Fruit fly (Drosophila melanogaster): ENCODE measurements around the gene CG34180.

Gene CG34180

dm6 chr2L:6078757-6079351, 18.5 kb downstream of the CG34180 start:
- TF ChIP-seq CG10669 (GFP tag; optimal IDR thresholded peaks at IDR 0.05) (no peak), salr (GFP tag; optimal IDR thresholded peaks at IDR 0.05) (no peak), CG7368 (GFP tag; optimal IDR thresholded peaks at IDR 0.05) (peak; percentile 29), CG11762 (GFP tag; optimal IDR thresholded peaks at IDR 0.05; ENCODE audit: insufficient read depth) (no peak), OdsH (GFP tag; optimal IDR thresholded peaks at IDR 0.05) (no peak), CG4318 (GFP tag; optimal IDR thresholded peaks at IDR 0.05) (no peak), fd59A (GFP tag; optimal IDR thresholded peaks at IDR 0.05) (no peak), Hr38 (GFP tag; optimal IDR thresholded peaks at IDR 0.05) (no peak), spab (GFP tag; optimal IDR thresholded peaks at IDR 0.05) (no peak), vri (GFP tag; optimal IDR thresholded peaks at IDR 0.05) (peak; percentile 29), Gug (GFP tag; IDR thresholded peaks at IDR 0.05) (peak; percentile 42), fkh (GFP tag; optimal IDR thresholded peaks at IDR 0.05) (peak; percentile 71), Hr39 (GFP tag; optimal IDR thresholded peaks at IDR 0.05) (no peak), CG6854 (GFP tag; optimal IDR thresholded peaks at IDR 0.05) (peak; percentile 50), cyc (GFP tag; optimal IDR thresholded peaks at IDR 0.05) (no peak), CG6808 (GFP tag; optimal IDR thresholded peaks at IDR 0.05) (no peak), Eip78C (GFP tag) (peak; percentile 88), lz (GFP tag; optimal IDR thresholded peaks at IDR 0.05) (no peak), Ets96B (tag; optimal IDR thresholded peaks at IDR 0.05) (no peak), CG31627 (GFP tag; optimal IDR thresholded peaks at IDR 0.05) (no peak), topi (GFP tag; optimal IDR thresholded peaks at IDR 0.05) (peak; percentile 8), CG15336 (GFP tag; IDR thresholded peaks at IDR 0.05) (peak; percentile 38; the same call in 1 of the 2 replicates), Ets21C (GFP tag; optimal IDR thresholded peaks at IDR 0.05) (no peak), CG10631 (GFP tag; optimal IDR thresholded peaks at IDR 0.05) (no peak), CG3032 (tag; optimal IDR thresholded peaks at IDR 0.05) (no peak), CG8319 (GFP tag; optimal IDR thresholded peaks at IDR 0.05) (no peak), CG32006 (GFP tag; optimal IDR thresholded peaks at IDR 0.05) (no peak), achi (GFP tag; optimal IDR thresholded peaks at IDR 0.05) (no peak), CG3919 (GFP tag; optimal IDR thresholded peaks at IDR 0.05) (no peak), dac (GFP tag; optimal IDR thresholded peaks at IDR 0.05) (no peak), svp (GFP tag) (peak; percentile 85), CG11902 (GFP tag; optimal IDR thresholded peaks at IDR 0.05) (no peak), net (GFP tag; optimal IDR thresholded peaks at IDR 0.05) (peak; percentile 16), acj6 (GFP tag; optimal IDR thresholded peaks at IDR 0.05) (no peak), Eip75B (GFP tag; optimal IDR thresholded peaks at IDR 0.05) (peak; percentile 86), Sox14 (GFP tag; optimal IDR thresholded peaks at IDR 0.05) (peak; percentile 1), CG34406 (GFP tag; optimal IDR thresholded peaks at IDR 0.05) (no peak), CG9139 (GFP tag; optimal IDR thresholded peaks at IDR 0.05) (no peak), CG8119 (GFP tag; IDR thresholded peaks at IDR 0.05) (no peak), esn (GFP tag; optimal IDR thresholded peaks at IDR 0.05) (peak; percentile 3), Blimp-1 (GFP tag; optimal IDR thresholded peaks at IDR 0.05) (no peak), CG16779 (tag; optimal IDR thresholded peaks at IDR 0.05) (peak; percentile 63), CG11294 (GFP tag; IDR thresholded peaks at IDR 0.05) (no peak), CG6276 (GFP tag; optimal IDR thresholded peaks at IDR 0.05) (peak; percentile 21), fd85E (GFP tag; optimal IDR thresholded peaks at IDR 0.05) (no peak), eg (GFP tag; IDR thresholded peaks at IDR 0.05) (no peak), CG1621 (tag; optimal IDR thresholded peaks at IDR 0.05) (peak; percentile 25), Eip93F (GFP tag; optimal IDR thresholded peaks at IDR 0.05) (no peak), Smox (GFP tag; optimal IDR thresholded peaks at IDR 0.05) (no peak), pdm3 (GFP tag; optimal IDR thresholded peaks at IDR 0.05) (no peak), Lpt (GFP tag; optimal IDR thresholded peaks at IDR 0.05) (peak; percentile 75), Sox102F (GFP tag; optimal IDR thresholded peaks at IDR 0.05) (no peak), CG6163 (GFP tag; IDR thresholded peaks at IDR 0.05) (peak; percentile 73)
